Worm (Caenorhabditis elegans) whole organism, young adult: Measurements from ENCODE around the gene sca-1.

Experiments used
- B0035.1 ChIP-seq: sonication (generic microtip); optimal IDR thresholded peaks from 2 replicates; lab custom pipeline; 2016; ENCODE audit warnings: missing genetic modification characterization, mild to moderate bottlenecking, missing compliant biosample characterization, missing genotype, missing genetic modification reagents
- B0261.1 ChIP-seq: sonication (generic microtip); optimal IDR thresholded peaks from 2 replicates; lab custom pipeline; 2016; ENCODE audit warnings: mild to moderate bottlenecking, missing genetic modification characterization, moderate library complexity, missing compliant biosample characterization
- B0336.3 ChIP-seq: fragments of 200-800 bp; sonication (Bioruptor generic); IDR thresholded peaks from 2 replicates; pipeline ENCODE4 v1.3.6; 2022; ENCODE audit warnings: missing genetic modification characterization, missing compliant biosample characterization
- C17E4.6 ChIP-seq: fragments of 200-800 bp; sonication (Bioruptor generic); IDR thresholded peaks from 2 replicates; pipeline ENCODE4 v1.3.6; 2022; ENCODE audit warnings: missing genetic modification reagents, missing genetic modification characterization, missing compliant biosample characterization
- F33H1.4 ChIP-seq: fragments of 200-800 bp; sonication (Bioruptor generic); IDR thresholded peaks from 2 replicates; pipeline ENCODE4 v1.3.6; 2022; ENCODE audit warnings: missing genetic modification reagents, missing genetic modification characterization, missing compliant biosample characterization
- F52B5.7 ChIP-seq: sonication (generic microtip); optimal IDR thresholded peaks from 2 replicates; lab custom pipeline; 2016; ENCODE audit warnings: mild to moderate bottlenecking, missing genetic modification characterization, missing compliant biosample characterization
- F55B11.4 ChIP-seq: sonication (generic microtip); optimal IDR thresholded peaks from 2 replicates; lab custom pipeline; 2016; ENCODE audit warnings: missing compliant biosample characterization, missing genetic modification characterization, borderline replicate concordance; ENCODE audit not compliant: insufficient read depth
- K11D2.4 ChIP-seq: fragments of 200-800 bp; sonication (Bioruptor generic); IDR thresholded peaks from 2 replicates; pipeline ENCODE4 v1.3.6; 2022; ENCODE audit warnings: missing genetic modification reagents, missing genetic modification characterization, missing compliant biosample characterization
- T26A5.8 ChIP-seq: sonication (generic microtip); optimal IDR thresholded peaks from 2 replicates; lab custom pipeline; 2016; ENCODE audit warnings: missing genetic modification characterization, missing compliant biosample characterization
- Y56A3A.18 ChIP-seq: fragments of 200-800 bp; sonication (Bioruptor generic); IDR thresholded peaks from 2 replicates; pipeline ENCODE4 v1.3.6; 2022; ENCODE audit warnings: missing genetic modification reagents, missing genetic modification characterization, missing compliant biosample characterization
- Y95B8A.8 ChIP-seq: fragments of 200-800 bp; sonication (Bioruptor generic); IDR thresholded peaks from 2 replicates; pipeline ENCODE4 v1.3.6; 2022; ENCODE audit warnings: missing genetic modification reagents, missing genetic modification characterization, missing compliant biosample characterization
- ZK185.1 ChIP-seq: sonication (generic microtip); optimal IDR thresholded peaks from 2 replicates; lab custom pipeline; 2016; ENCODE audit warnings: mild to moderate bottlenecking, missing genetic modification characterization, missing compliant biosample characterization; ENCODE audit not compliant: poor library complexity, severe bottlenecking
- akir-1 ChIP-seq: fragments of 200-800 bp; sonication (Bioruptor generic); optimal IDR thresholded peaks from 2 replicates; lab custom pipeline; 2018; ENCODE audit warnings: mild to moderate bottlenecking, missing genetic modification characterization, moderate library complexity, missing compliant biosample characterization
- aptf-3 ChIP-seq: fragments of 200-800 bp; sonication (Bioruptor generic); IDR thresholded peaks from 2 replicates; pipeline ENCODE4 v1.3.6; 2022; ENCODE audit warnings: missing genetic modification characterization, missing compliant biosample characterization
- atf-7 ChIP-seq: sonication (generic microtip); optimal IDR thresholded peaks from 2 replicates; lab custom pipeline; 2017; ENCODE audit warnings: mild to moderate bottlenecking, missing genetic modification characterization, missing compliant biosample characterization
- attf-3 ChIP-seq: fragments of 200-800 bp; sonication (Bioruptor generic); conservative IDR thresholded peaks from 2 replicates; pipeline ENCODE4 v1.3.6; 2022; ENCODE audit warnings: missing genetic modification reagents, missing genetic modification characterization, missing compliant biosample characterization
- attf-5 ChIP-seq: fragments of 200-800 bp; sonication (Bioruptor generic); optimal IDR thresholded peaks from 2 replicates; lab custom pipeline; 2018; ENCODE audit warnings: mild to moderate bottlenecking, missing genetic modification characterization, missing compliant biosample characterization
- bed-1 ChIP-seq: fragments of 200-800 bp; sonication (Bioruptor generic); IDR thresholded peaks from 2 replicates; pipeline ENCODE4 v1.3.6; 2022; ENCODE audit warnings: missing genetic modification reagents, missing genetic modification characterization, missing compliant biosample characterization
- ceh-27 ChIP-seq: fragments of 200-800 bp; sonication (Bioruptor generic); optimal IDR thresholded peaks from 2 replicates; lab custom pipeline; 2018; ENCODE audit warnings: mild to moderate bottlenecking, missing genetic modification characterization, moderate library complexity, missing compliant biosample characterization
- ceh-40 ChIP-seq: fragments of 200-800 bp; sonication (Bioruptor generic); IDR thresholded peaks from 2 replicates; pipeline ENCODE4 v1.3.6; 2022; ENCODE audit warnings: missing genetic modification characterization, missing compliant biosample characterization
- ceh-58 ChIP-seq: fragments of 200-800 bp; sonication (Bioruptor generic); IDR thresholded peaks from 2 replicates; pipeline ENCODE4 v1.3.6; 2022; ENCODE audit warnings: missing genetic modification characterization, missing compliant biosample characterization
- ceh-79 ChIP-seq: sonication (generic microtip); optimal IDR thresholded peaks from 2 replicates; lab custom pipeline; 2017; ENCODE audit warnings: mild to moderate bottlenecking, missing genetic modification characterization, missing compliant biosample characterization
- chd-7 ChIP-seq: sonication (generic microtip); optimal IDR thresholded peaks from 2 replicates; lab custom pipeline; 2016; ENCODE audit warnings: mild to moderate bottlenecking, missing genetic modification characterization, moderate library complexity, missing compliant biosample characterization
- dpff-1 ChIP-seq: sonication (generic microtip); optimal IDR thresholded peaks from 2 replicates; lab custom pipeline; 2017; ENCODE audit warnings: mild to moderate bottlenecking, missing genetic modification characterization, missing compliant biosample characterization
- ekl-4 ChIP-seq: fragments of 200-800 bp; sonication (Bioruptor generic); IDR thresholded peaks from 2 replicates; pipeline ENCODE4 v1.3.6; 2022; ENCODE audit warnings: missing genetic modification reagents, missing genetic modification characterization, missing compliant biosample characterization
- fkh-3 ChIP-seq: sonication (generic microtip); optimal IDR thresholded peaks from 2 replicates; lab custom pipeline; 2016; ENCODE audit warnings: mild to moderate bottlenecking, missing genetic modification characterization, missing compliant biosample characterization
- gei-17 ChIP-seq: fragments of 200-800 bp; sonication (Bioruptor generic); optimal IDR thresholded peaks from 2 replicates; lab custom pipeline; 2018; ENCODE audit warnings: mild to moderate bottlenecking, missing genetic modification characterization, missing compliant biosample characterization
- hmg-20 ChIP-seq: fragments of 200-800 bp; sonication (Bioruptor generic); IDR thresholded peaks from 2 replicates; pipeline ENCODE4 v1.3.6; 2022; ENCODE audit warnings: missing genetic modification reagents, missing genetic modification characterization, missing compliant biosample characterization
- hrde-1 ChIP-seq: sonication (generic microtip); optimal IDR thresholded peaks from 2 replicates; lab custom pipeline; 2016; ENCODE audit warnings: missing genetic modification characterization, mild to moderate bottlenecking, missing compliant biosample characterization, moderate library complexity, missing genotype, missing genetic modification reagents, borderline replicate concordance
- lin-26 ChIP-seq: fragments of 200-800 bp; sonication (Bioruptor generic); IDR thresholded peaks from 2 replicates; pipeline ENCODE4 v1.3.6; 2022; ENCODE audit warnings: missing genetic modification reagents, missing genetic modification characterization, missing compliant biosample characterization
- lin-40 ChIP-seq: sonication (generic microtip); optimal IDR thresholded peaks from 2 replicates; lab custom pipeline; 2016; ENCODE audit warnings: missing genetic modification characterization, mild to moderate bottlenecking, missing compliant biosample characterization, missing genotype, missing genetic modification reagents
- lin-54 ChIP-seq: fragments of 200-800 bp; sonication (Bioruptor generic); optimal IDR thresholded peaks from 2 replicates; lab custom pipeline; 2018; ENCODE audit warnings: mild to moderate bottlenecking, missing genetic modification characterization, missing compliant biosample characterization
- lsl-1 ChIP-seq: fragments of 200-800 bp; sonication (Bioruptor generic); optimal IDR thresholded peaks from 2 replicates; lab custom pipeline; 2018; ENCODE audit warnings: mild to moderate bottlenecking, missing genetic modification characterization, moderate library complexity, missing compliant biosample characterization
- lsy-27 ChIP-seq: sonication (generic microtip); optimal IDR thresholded peaks from 2 replicates; lab custom pipeline; 2017; ENCODE audit warnings: missing genetic modification characterization, mild to moderate bottlenecking, missing compliant biosample characterization, antibody characterized with exemption, missing genotype, borderline replicate concordance; ENCODE audit not compliant: insufficient read depth
- madf-3 ChIP-seq: fragments of 200-800 bp; sonication (Bioruptor generic); IDR thresholded peaks from 2 replicates; pipeline ENCODE4 v1.3.6; 2022; ENCODE audit warnings: missing genetic modification reagents, missing genetic modification characterization, missing compliant biosample characterization
- madf-6 ChIP-seq: fragments of 200-800 bp; sonication (Bioruptor generic); IDR thresholded peaks from 2 replicates; pipeline ENCODE4 v1.3.6; 2022; ENCODE audit warnings: missing genetic modification reagents, missing genetic modification characterization, missing compliant biosample characterization
- madf-8 ChIP-seq: fragments of 200-800 bp; sonication (Bioruptor generic); conservative IDR thresholded peaks from 2 replicates; pipeline ENCODE4 v1.3.6; 2022; ENCODE audit warnings: missing genetic modification reagents, missing genetic modification characterization, missing compliant biosample characterization
- mcd-1 ChIP-seq: fragments of 200-800 bp; sonication (Bioruptor generic); IDR thresholded peaks from 2 replicates; pipeline ENCODE4 v1.3.6; 2022; ENCODE audit warnings: missing genetic modification reagents, missing genetic modification characterization, missing compliant biosample characterization
- mes-4 ChIP-seq: sonication (generic microtip); optimal IDR thresholded peaks from 2 replicates; lab custom pipeline; 2016; ENCODE audit warnings: missing genotype, missing genetic modification characterization, missing compliant biosample characterization
- nfya-2 ChIP-seq: fragments of 200-800 bp; sonication (Bioruptor generic); IDR thresholded peaks from 2 replicates; pipeline ENCODE4 v1.3.6; 2022; ENCODE audit warnings: missing genetic modification reagents, missing genetic modification characterization, missing compliant biosample characterization
- nhr-179 ChIP-seq: sonication (generic microtip); optimal IDR thresholded peaks from 2 replicates; lab custom pipeline; 2016; ENCODE audit warnings: mild to moderate bottlenecking, missing genetic modification characterization, missing compliant biosample characterization
- nhr-27 ChIP-seq: fragments of 200-800 bp; sonication (Bioruptor generic); optimal IDR thresholded peaks from 2 replicates; lab custom pipeline; 2018; ENCODE audit warnings: mild to moderate bottlenecking, missing genetic modification characterization, moderate library complexity, missing compliant biosample characterization
- nhr-90 ChIP-seq: sonication (generic microtip); optimal IDR thresholded peaks from 2 replicates; lab custom pipeline; 2016; ENCODE audit warnings: missing genotype, mild to moderate bottlenecking, missing genetic modification characterization, missing compliant biosample characterization
- sdz-38 ChIP-seq: sonication (generic microtip); optimal IDR thresholded peaks from 2 replicates; lab custom pipeline; 2016; ENCODE audit warnings: missing genotype, missing genetic modification characterization, missing compliant biosample characterization
- snpc-3.4 ChIP-seq: sonication (generic microtip); optimal IDR thresholded peaks from 2 replicates; lab custom pipeline; 2017; ENCODE audit warnings: missing genetic modification characterization, mild to moderate bottlenecking, missing compliant biosample characterization, antibody characterized with exemption, moderate library complexity, missing genotype, missing genetic modification reagents
- tbx-9 ChIP-seq: sonication (generic microtip); optimal IDR thresholded peaks from 2 replicates; lab custom pipeline; 2016; ENCODE audit warnings: borderline replicate concordance, missing genetic modification characterization, inconsistent platforms, missing compliant biosample characterization
- tlf-1 ChIP-seq: fragments of 200-800 bp; sonication (Bioruptor generic); optimal IDR thresholded peaks from 2 replicates; lab custom pipeline; 2018; ENCODE audit warnings: mild to moderate bottlenecking, missing genetic modification characterization, missing compliant biosample characterization
- ztf-18 ChIP-seq: sonication (generic microtip); optimal IDR thresholded peaks from 2 replicates; lab custom pipeline; 2016; ENCODE audit warnings: missing genotype, mild to moderate bottlenecking, missing genetic modification characterization, missing compliant biosample characterization
- ztf-6 ChIP-seq: fragments of 200-800 bp; sonication (Bioruptor generic); IDR thresholded peaks from 2 replicates; pipeline ENCODE4 v1.3.6; 2022; ENCODE audit warnings: missing genetic modification reagents, missing genetic modification characterization, missing compliant biosample characterization

sca-1 gene

DNA sequence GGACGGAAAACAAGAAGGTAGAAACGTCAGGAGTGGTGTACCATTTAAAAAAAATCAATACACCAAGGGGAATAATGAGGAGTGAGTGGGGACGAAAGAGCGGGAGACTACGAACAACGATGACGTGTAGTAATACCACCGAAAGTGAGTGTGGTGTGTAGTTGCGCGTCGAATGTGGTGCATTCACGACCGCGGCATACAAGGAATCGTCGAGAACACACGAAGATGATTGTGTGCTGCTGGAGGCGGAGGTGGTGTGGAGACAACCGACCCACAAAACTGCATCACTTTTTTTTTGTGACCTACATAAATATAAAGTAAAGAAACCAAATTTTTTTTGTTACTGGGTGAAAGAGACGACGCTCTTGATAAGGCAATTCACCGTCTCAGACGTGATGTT, 1.7 kb upstream of the sca-1 start:
- peak; percentile 38 for TF ChIP-seq lin-54
- no peak for TF ChIP-seq gei-17 (GFP tag; lab: Kevin White, UChicago)
- TF ChIP-seq ztf-6, result no peak
- TF ChIP-seq mes-4 (tag; lab: Kevin White, UChicago), result no peak
- no peak for TF ChIP-seq ceh-58 (GFP tag; lab: Robert Waterston, UW)
- no peak for TF ChIP-seq lsy-27 (tag; lab: Kevin White, UChicago)
- peak; percentile 36; the same call in 1 of the 2 replicates for TF ChIP-seq lin-26 (GFP tag; lab: Robert Waterston, UW)
- TF ChIP-seq B0336.3 (GFP tag; lab: Robert Waterston, UW), result no peak
- no peak for TF ChIP-seq bed-1
- TF ChIP-seq snpc-3.4 (tag; lab: Kevin White, UChicago), result no peak
- TF ChIP-seq Y95B8A.8 (GFP tag; lab: Robert Waterston, UW), result 0 out of 2 replicates have a peak, but pooled peaks have one; percentile 34
- no peak for TF ChIP-seq B0035.1 (tag; lab: Kevin White, UChicago)
- TF ChIP-seq B0261.1 (tag; lab: Kevin White, UChicago), result no peak
- no peak for TF ChIP-seq nfya-2
- TF ChIP-seq Y56A3A.18, result no peak
- no peak for TF ChIP-seq fkh-3 (tag; lab: Kevin White, UChicago)
- TF ChIP-seq nhr-179, result no peak
- TF ChIP-seq tbx-9 (tag; lab: Kevin White, UChicago), result no peak
- peak; percentile 49 for TF ChIP-seq madf-6 (GFP tag; lab: Robert Waterston, UW)
- TF ChIP-seq lsl-1 (GFP tag; lab: Kevin White, UChicago), result no peak
- no peak for TF ChIP-seq ceh-40 (GFP tag; lab: Robert Waterston, UW)
- TF ChIP-seq F55B11.4 (tag; lab: Kevin White, UChicago), result no peak
- no peak for TF ChIP-seq F52B5.7 (tag; lab: Kevin White, UChicago)
- TF ChIP-seq ceh-27 (GFP tag; lab: Kevin White, UChicago), result peak; percentile 66
- peak; percentile 50; the same call in 1 of the 2 replicates for TF ChIP-seq ekl-4
- TF ChIP-seq tlf-1, result peak; percentile 4
- TF ChIP-seq attf-5 (GFP tag; lab: Kevin White, UChicago), result peak; percentile 49
- no peak for TF ChIP-seq aptf-3 (GFP tag; lab: Robert Waterston, UW)
- no peak for TF ChIP-seq akir-1 (GFP tag; lab: Kevin White, UChicago)
- no peak for TF ChIP-seq nhr-27 (tag; lab: Kevin White, UChicago)
- TF ChIP-seq madf-3 (GFP tag; lab: Robert Waterston, UW), result 0 out of 2 replicates have a peak, but pooled peaks have one; percentile 4
- TF ChIP-seq mcd-1 (GFP tag; lab: Robert Waterston, UW), result peak; percentile 60
- TF ChIP-seq C17E4.6 (GFP tag; lab: Robert Waterston, UW), result no peak
- TF ChIP-seq sdz-38 (tag; lab: Kevin White, UChicago), result no peak
- no peak for TF ChIP-seq chd-7 (tag; lab: Kevin White, UChicago)
- TF ChIP-seq attf-3, result no peak
- TF ChIP-seq nhr-90 (tag; lab: Kevin White, UChicago), result peak; percentile 14
- TF ChIP-seq ztf-18 (tag; lab: Kevin White, UChicago), result peak; percentile 19
- TF ChIP-seq ceh-79 (tag; lab: Kevin White, UChicago), result no peak
- TF ChIP-seq F33H1.4, result no peak
- TF ChIP-seq lin-40 (tag; lab: Kevin White, UChicago), result peak; percentile 62
- TF ChIP-seq T26A5.8 (tag; lab: Kevin White, UChicago), result no peak
- TF ChIP-seq ZK185.1 (tag; lab: Kevin White, UChicago), result peak; percentile 69
- TF ChIP-seq atf-7 (tag; lab: Kevin White, UChicago), result peak; percentile 51
- no peak for TF ChIP-seq hrde-1 (tag; lab: Kevin White, UChicago)
- no peak for TF ChIP-seq hmg-20 (GFP tag; lab: Robert Waterston, UW)
- TF ChIP-seq dpff-1 (tag; lab: Kevin White, UChicago), result no peak
- TF ChIP-seq K11D2.4 (GFP tag; lab: Robert Waterston, UW), result 0 out of 2 replicates have a peak, but pooled peaks have one; percentile 24
- TF ChIP-seq madf-8 (GFP tag; lab: Robert Waterston, UW), result no peak
